Worm (Caenorhabditis elegans) whole organism, L1 larva: Measurements from ENCODE around the gene nlp-27.

Experiments used
- C04F5.9 ChIP-seq: sonication (generic microtip); optimal IDR thresholded peaks from 2 replicates; lab custom pipeline; 2016; ENCODE audit warnings: missing genetic modification characterization, missing compliant biosample characterization
- Y116A8C.19 ChIP-seq: sonication (generic microtip); optimal IDR thresholded peaks from 2 replicates; lab custom pipeline; 2016; ENCODE audit warnings: missing compliant biosample characterization, missing genetic modification characterization, borderline replicate concordance
- aha-1 ChIP-seq: fragments of 150-350 bp; optimal IDR thresholded peaks from 2 replicates; lab custom pipeline; 2014; ENCODE audit warnings: missing biosample characterization, missing genetic modification characterization
- ceh-63 ChIP-seq: fragments of 200-800 bp; sonication (Bioruptor generic); optimal IDR thresholded peaks from 2 replicates; lab custom pipeline; 2018; ENCODE audit warnings: mild to moderate bottlenecking, missing genetic modification characterization, missing compliant biosample characterization
- ceh-90 ChIP-seq: sonication (generic microtip); optimal IDR thresholded peaks from 2 replicates; lab custom pipeline; 2016; ENCODE audit warnings: missing genetic modification characterization, missing compliant biosample characterization
- dsc-1 ChIP-seq: sonication (generic microtip); optimal IDR thresholded peaks from 2 replicates; lab custom pipeline; 2016; ENCODE audit warnings: mild to moderate bottlenecking, missing genetic modification characterization, missing compliant biosample characterization
- efl-3 ChIP-seq: fragments of 200-800 bp; sonication (Bioruptor generic); optimal IDR thresholded peaks from 2 replicates; lab custom pipeline; 2018; ENCODE audit warnings: mild to moderate bottlenecking, missing genetic modification characterization, missing compliant biosample characterization
- egl-27 ChIP-seq, 2 experiments: fragments of 150-350 bp in 1 of 2; sonication (generic microtip); optimal IDR thresholded peaks; 3 replicates each; lab custom pipeline; 2017 to 2018; ENCODE audit warnings: missing biosample characterization in 2 of 2, missing genetic modification characterization in 2 of 2, missing genetic modification reagents in 2 of 2
- ets-5 ChIP-seq: fragments of 200-800 bp; sonication (Bioruptor generic); IDR thresholded peaks from 2 replicates; pipeline ENCODE4 v1.3.6; 2022; ENCODE audit warnings: missing genetic modification characterization, missing compliant biosample characterization
- fkh-4 ChIP-seq: sonication (generic microtip); optimal IDR thresholded peaks from 2 replicates; lab custom pipeline; 2016; ENCODE audit warnings: missing compliant biosample characterization, missing genetic modification characterization, borderline replicate concordance
- fkh-8 ChIP-seq: sonication (generic microtip); optimal IDR thresholded peaks from 2 replicates; lab custom pipeline; 2016; ENCODE audit warnings: mild to moderate bottlenecking, missing genetic modification characterization, missing compliant biosample characterization
- fos-1 ChIP-seq: fragments of 150-350 bp; optimal IDR thresholded peaks from 2 replicates; lab custom pipeline; 2014; ENCODE audit warnings: missing biosample characterization, missing genetic modification characterization
- grh-1 ChIP-seq: fragments of 200-800 bp; sonication (Bioruptor generic); IDR thresholded peaks from 2 replicates; pipeline ENCODE4 v1.3.6; 2022; ENCODE audit warnings: missing genetic modification reagents, missing genetic modification characterization, missing compliant biosample characterization
- hlh-17 ChIP-seq: fragments of 200-800 bp; sonication (Bioruptor generic); optimal IDR thresholded peaks from 2 replicates; lab custom pipeline; 2018; ENCODE audit warnings: missing genetic modification characterization, mild to moderate bottlenecking, missing compliant biosample characterization, moderate library complexity, borderline replicate concordance
- jun-1 ChIP-seq: fragments of 150-350 bp; optimal IDR thresholded peaks from 2 replicates; lab custom pipeline; 2014; ENCODE audit warnings: missing biosample characterization, missing genetic modification reagents, missing genetic modification characterization
- lin-15B ChIP-seq: fragments of 150-350 bp; sonication (generic microtip); optimal IDR thresholded peaks from 3 replicates; lab custom pipeline; 2014; ENCODE audit warnings: missing biosample characterization, missing genetic modification characterization
- lin-35 ChIP-seq, 2 experiments: fragments of 150-350 bp; optimal IDR thresholded peaks; 2 replicates each; lab custom pipeline; 2014; ENCODE audit warnings: missing biosample characterization in 2 of 2, missing genetic modification characterization in 2 of 2, missing genetic modification reagents in 2 of 2
- lir-3 ChIP-seq: sonication (generic microtip); optimal IDR thresholded peaks from 2 replicates; lab custom pipeline; 2016; ENCODE audit warnings: mild to moderate bottlenecking, missing genetic modification characterization, moderate library complexity, missing compliant biosample characterization; ENCODE audit not compliant: poor library complexity
- lsy-2 ChIP-seq, 2 experiments: fragments of 150-350 bp; optimal IDR thresholded peaks; 2 replicates each; lab custom pipeline; 2014; ENCODE audit warnings: missing biosample characterization in 2 of 2, missing genetic modification characterization in 2 of 2
- mdl-1 ChIP-seq, 2 experiments: fragments of 150-350 bp; optimal IDR thresholded peaks; 2 replicates each; lab custom pipeline; 2014 to 2017; ENCODE audit warnings: missing biosample characterization in 2 of 2, missing genetic modification characterization in 2 of 2, inconsistent platforms in 1 of 2
- mef-2 ChIP-seq: fragments of 150-350 bp; optimal IDR thresholded peaks from 2 replicates; lab custom pipeline; 2014; ENCODE audit warnings: missing biosample characterization, missing genetic modification characterization
- nhr-12 ChIP-seq: sonication (generic microtip); optimal IDR thresholded peaks from 2 replicates; lab custom pipeline; 2017; ENCODE audit warnings: missing biosample characterization, missing genetic modification characterization
- nhr-20 ChIP-seq: sonication (generic microtip); optimal IDR thresholded peaks from 2 replicates; lab custom pipeline; 2016; ENCODE audit warnings: mild to moderate bottlenecking, missing genetic modification characterization, missing compliant biosample characterization
- nhr-76 ChIP-seq: sonication (generic microtip); optimal IDR thresholded peaks from 2 replicates; lab custom pipeline; 2017; ENCODE audit warnings: missing biosample characterization, missing genetic modification characterization
- nhr-77 ChIP-seq: fragments of 150-350 bp; optimal IDR thresholded peaks from 2 replicates; lab custom pipeline; 2014; ENCODE audit warnings: missing biosample characterization, missing genetic modification characterization
- nhr-84 ChIP-seq: sonication (generic microtip); optimal IDR thresholded peaks from 2 replicates; lab custom pipeline; 2017; ENCODE audit warnings: missing biosample characterization, missing genetic modification characterization
- nhr-85 ChIP-seq: sonication (generic microtip); peaks from one replicate; lab custom pipeline; 2016; ENCODE audit warnings: missing genetic modification characterization, inconsistent platforms, missing compliant biosample characterization
- pag-3 ChIP-seq: sonication (generic microtip); optimal IDR thresholded peaks from 2 replicates; lab custom pipeline; 2017; ENCODE audit warnings: missing genetic modification characterization, mild to moderate bottlenecking, missing compliant biosample characterization, antibody characterized with exemption, borderline replicate concordance; ENCODE audit not compliant: insufficient read depth
- pax-3 ChIP-seq: fragments of 200-800 bp; sonication (Bioruptor generic); optimal IDR thresholded peaks from 2 replicates; lab custom pipeline; 2018; ENCODE audit warnings: mild to moderate bottlenecking, missing genetic modification characterization, moderate library complexity, missing compliant biosample characterization
- pqm-1 ChIP-seq: sonication (generic microtip); optimal IDR thresholded peaks from 3 replicates; lab custom pipeline; 2017; ENCODE audit warnings: missing biosample characterization, missing genetic modification characterization
- skn-1 ChIP-seq: fragments of 150-350 bp; optimal IDR thresholded peaks from 2 replicates; lab custom pipeline; 2014; ENCODE audit warnings: missing biosample characterization, missing genetic modification characterization
- snu-23 ChIP-seq: sonication (generic microtip); optimal IDR thresholded peaks from 2 replicates; lab custom pipeline; 2016; ENCODE audit warnings: missing genetic modification characterization, missing compliant biosample characterization
- sptf-1 ChIP-seq: fragments of 150-350 bp; optimal IDR thresholded peaks from 2 replicates; lab custom pipeline; 2014; ENCODE audit warnings: missing biosample characterization, missing genetic modification characterization
- swsn-7 ChIP-seq: sonication (generic microtip); optimal IDR thresholded peaks from 2 replicates; lab custom pipeline; 2016; ENCODE audit warnings: missing genetic modification characterization, missing compliant biosample characterization
- unc-130 ChIP-seq: fragments of 150-350 bp; optimal IDR thresholded peaks from 2 replicates; lab custom pipeline; 2017; ENCODE audit warnings: missing biosample characterization, missing genetic modification characterization, inconsistent platforms
- unc-30 ChIP-seq: sonication (generic microtip); optimal IDR thresholded peaks from 2 replicates; lab custom pipeline; 2017; ENCODE audit warnings: missing biosample characterization, missing genetic modification characterization
- unc-98 ChIP-seq: fragments of 200-800 bp; sonication (Bioruptor generic); IDR thresholded peaks from 2 replicates; pipeline ENCODE4 v1.3.6; 2022; ENCODE audit warnings: missing genetic modification characterization, missing compliant biosample characterization
- vab-15 ChIP-seq: sonication (generic microtip); optimal IDR thresholded peaks from 2 replicates; lab custom pipeline; 2017; ENCODE audit warnings: missing genotype, mild to moderate bottlenecking, missing genetic modification characterization, missing compliant biosample characterization
- zag-1 ChIP-seq: fragments of 150-350 bp; optimal IDR thresholded peaks from 2 replicates; lab custom pipeline; 2014; ENCODE audit warnings: missing biosample characterization, missing genetic modification characterization
- zip-4 ChIP-seq: fragments of 200-800 bp; sonication (Bioruptor generic); optimal IDR thresholded peaks from 2 replicates; lab custom pipeline; 2018; ENCODE audit warnings: mild to moderate bottlenecking, missing genetic modification characterization, moderate library complexity, missing compliant biosample characterization

nlp-27 gene

DNA sequence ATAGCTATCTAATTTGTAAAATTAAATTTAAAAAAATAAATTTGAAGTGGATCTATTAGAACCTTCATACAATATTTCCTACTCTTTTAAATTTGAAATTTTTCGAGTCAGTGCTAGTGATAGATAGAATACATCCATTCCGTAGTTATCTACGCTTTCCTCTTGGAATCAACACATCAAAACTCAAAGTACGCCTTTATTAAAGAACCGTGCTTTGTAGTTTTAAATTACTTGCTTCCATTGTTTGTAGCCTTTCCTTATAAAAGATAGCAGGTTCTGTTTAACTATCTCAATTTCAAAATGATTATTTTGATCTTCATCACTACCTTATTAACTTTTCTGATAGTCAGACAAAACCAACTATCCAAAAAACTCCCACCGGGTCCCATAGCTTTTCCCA, 44.1 kb upstream of the nlp-27 start, which contains the start of gene cyp-35B3:
Gene cyp-35B3, plus strand, starts transcription at position 301 of the 400 bp plus-strand sequence.
- TF ChIP-seq efl-3 (GFP tag; lab: Kevin White, UChicago) (no peak), unc-98 (GFP tag; lab: Robert Waterston, UW) (no peak), fos-1 (tag; lab: Kevin White, UChicago) (no peak), lir-3 (tag; lab: Kevin White, UChicago) (no peak), dsc-1 (tag; lab: Kevin White, UChicago) (no peak), nhr-84 (tag; lab: Kevin White, UChicago) (no peak), mef-2 (tag; lab: Kevin White, UChicago) (no peak), swsn-7 (tag; lab: Kevin White, UChicago) (no peak), mdl-1 (tag; optimal IDR thresholded peaks at IDR 0.05; lab: Kevin White, UChicago) (no peak), nhr-76 (no peak), nhr-20 (tag; lab: Kevin White, UChicago) (no peak), zip-4 (GFP tag; lab: Kevin White, UChicago) (no peak), unc-130 (tag; lab: Kevin White, UChicago) (no peak), pag-3 (tag; lab: Kevin White, UChicago) (no peak)

DNA sequence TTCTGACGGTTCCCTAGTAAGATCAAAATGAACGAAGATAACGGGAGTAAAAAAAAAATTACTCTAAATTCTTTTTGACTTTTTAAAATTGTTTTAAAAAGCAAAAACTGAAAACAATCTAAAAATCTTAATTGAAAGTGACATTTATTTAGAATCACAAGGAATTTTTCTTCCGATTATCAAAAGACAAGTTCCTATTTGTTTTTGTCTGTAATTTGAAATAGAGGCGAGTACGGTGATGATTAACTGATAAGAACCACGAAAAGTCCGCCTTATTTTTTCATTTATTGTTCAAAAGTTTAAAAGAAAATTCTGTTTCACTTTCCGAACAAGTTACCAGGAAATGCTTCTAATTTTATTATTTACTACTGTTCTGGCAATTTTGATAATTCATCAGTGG, 39.5 kb upstream of the nlp-27 start, which contains the start of gene dach-1:
Gene dach-1, plus strand, starts transcription at position 301 of the 400 bp plus-strand sequence.
- no peak for TF ChIP-seq ets-5 (GFP tag; lab: Robert Waterston, UW)
- no peak for TF ChIP-seq lin-15B (tag; lab: Kevin White, UChicago)
- TF ChIP-seq lsy-2 (tag; optimal IDR thresholded peaks at IDR 0.05; lab: Kevin White, UChicago), result no peak
- TF ChIP-seq C04F5.9 (tag; lab: Kevin White, UChicago), result no peak
- no peak for TF ChIP-seq unc-30 (tag; lab: Kevin White, UChicago)
- TF ChIP-seq unc-130 (tag; lab: Kevin White, UChicago), result no peak
- TF ChIP-seq pqm-1, result no peak
- TF ChIP-seq nhr-12 (tag; lab: Kevin White, UChicago), result no peak
- TF ChIP-seq Y116A8C.19 (tag; lab: Kevin White, UChicago), result no peak
- no peak for TF ChIP-seq swsn-7 (tag; lab: Kevin White, UChicago)
- no peak for TF ChIP-seq nhr-85 (tag; lab: Kevin White, UChicago)
- TF ChIP-seq skn-1 (tag; lab: Kevin White, UChicago), result no peak
- no peak for TF ChIP-seq sptf-1 (tag; lab: Kevin White, UChicago)
- TF ChIP-seq grh-1 (GFP tag; lab: Robert Waterston, UW), result no peak
- no peak for TF ChIP-seq zag-1 (tag; lab: Kevin White, UChicago)
- no peak for TF ChIP-seq lin-35 (GFP tag; optimal IDR thresholded peaks at IDR 0.05; lab: Kevin White, UChicago)
- no peak for TF ChIP-seq jun-1 (tag; lab: Kevin White, UChicago)
- TF ChIP-seq pax-3, result no peak
- no peak for TF ChIP-seq nhr-20 (tag; lab: Kevin White, UChicago)
- no peak for TF ChIP-seq hlh-17 (GFP tag; lab: Kevin White, UChicago)

DNA sequence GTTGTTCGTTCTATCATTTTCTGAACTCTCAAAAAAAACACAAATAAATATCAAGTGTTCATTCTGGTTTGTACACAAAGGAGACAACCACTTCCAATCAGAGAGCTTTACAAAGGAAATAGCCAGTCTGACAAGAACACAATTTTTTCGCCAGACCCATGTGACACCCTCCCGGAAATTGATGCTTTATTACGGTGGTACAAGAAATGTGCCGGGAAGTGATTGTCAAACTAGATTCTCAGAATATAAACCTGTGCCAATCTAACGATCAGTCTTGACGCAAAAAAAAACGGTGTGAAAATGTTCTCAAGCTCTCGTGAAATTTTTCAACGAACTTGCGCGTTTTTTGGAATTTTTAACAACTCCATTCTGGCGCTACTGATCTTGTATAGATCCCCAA, 35.4 kb upstream of the nlp-27 start, which contains the start of gene str-247:
Gene str-247, plus strand, starts transcription at position 301 of the 400 bp plus-strand sequence.
- TF ChIP-seq fkh-8 (tag; lab: Kevin White, UChicago) (no peak), snu-23 (GFP tag; lab: Kevin White, UChicago) (no peak), egl-27 (tag; optimal IDR thresholded peaks at IDR 0.05; lab: Kevin White, UChicago) (no peak), aha-1 (no peak), nhr-77 (tag; lab: Kevin White, UChicago) (no peak), pax-3 (no peak), ceh-90 (tag; lab: Kevin White, UChicago) (no peak), lsy-2 (tag; optimal IDR thresholded peaks at IDR 0.05; lab: Kevin White, UChicago) (no peak), vab-15 (tag; lab: Kevin White, UChicago) (no peak), fkh-4 (tag; lab: Kevin White, UChicago) (no peak), ceh-63 (GFP tag; lab: Kevin White, UChicago) (no peak), dsc-1 (tag; lab: Kevin White, UChicago) (no peak), pag-3 (tag; lab: Kevin White, UChicago) (no peak)
- TF ChIP-seq, all 84 proteins: peak for 0
